Worm (Caenorhabditis elegans) whole organism, L2 larva: ENCODE data around the gene K08B12.1.

Experiments used
- R02D3.7 ChIP-seq: fragments of 150-350 bp; optimal IDR thresholded peaks from 2 replicates; lab custom pipeline; 2014; ENCODE audit warnings: missing biosample characterization, missing genetic modification characterization
- ZK546.5 ChIP-seq: sonication (generic microtip); optimal IDR thresholded peaks from 2 replicates; lab custom pipeline; 2017; ENCODE audit warnings: missing biosample characterization, missing genetic modification characterization
- aly-2 ChIP-seq: fragments of 150-350 bp; optimal IDR thresholded peaks from 2 replicates; lab custom pipeline; 2014; ENCODE audit warnings: missing biosample characterization, missing genetic modification characterization
- ama-1 ChIP-seq: fragments of 150-350 bp; optimal IDR thresholded peaks from 2 replicates; lab custom pipeline; 2018; ENCODE audit warnings: inconsistent platforms
- blmp-1 ChIP-seq: sonication (generic microtip); optimal IDR thresholded peaks from 2 replicates; lab custom pipeline; 2017; ENCODE audit warnings: missing genetic modification characterization, mild to moderate bottlenecking, missing compliant biosample characterization, antibody characterized with exemption, moderate library complexity; ENCODE audit not compliant: insufficient read depth
- ceh-16 ChIP-seq: fragments of 150-350 bp; optimal IDR thresholded peaks from 2 replicates; lab custom pipeline; 2014; ENCODE audit warnings: missing biosample characterization, missing genetic modification characterization
- dmd-4 ChIP-seq: sonication (generic microtip); optimal IDR thresholded peaks from 2 replicates; lab custom pipeline; 2017; ENCODE audit warnings: missing biosample characterization, missing genetic modification characterization
- egl-27 ChIP-seq: sonication (generic microtip); optimal IDR thresholded peaks from 3 replicates; lab custom pipeline; 2017; ENCODE audit warnings: missing biosample characterization, missing genetic modification reagents, missing genetic modification characterization
- elt-1 ChIP-seq: fragments of 150-350 bp; optimal IDR thresholded peaks from 2 replicates; lab custom pipeline; 2014; ENCODE audit warnings: missing biosample characterization, missing genetic modification characterization
- elt-3 ChIP-seq: sonication (generic microtip); optimal IDR thresholded peaks from 2 replicates; lab custom pipeline; 2017; ENCODE audit warnings: missing biosample characterization, missing genetic modification characterization
- fos-1 ChIP-seq: fragments of 150-350 bp; optimal IDR thresholded peaks from 2 replicates; lab custom pipeline; 2014; ENCODE audit warnings: missing biosample characterization, missing genetic modification characterization
- gmeb-1 ChIP-seq: fragments of 150-350 bp; optimal IDR thresholded peaks from 2 replicates; lab custom pipeline; 2014; ENCODE audit warnings: missing biosample characterization, missing genetic modification characterization
- lin-11 ChIP-seq: fragments of 150-350 bp; sonication (generic microtip); optimal IDR thresholded peaks from 2 replicates; lab custom pipeline; 2014; ENCODE audit warnings: missing biosample characterization, missing genetic modification characterization, inconsistent platforms, mixed read lengths
- lin-13 ChIP-seq: fragments of 150-350 bp; optimal IDR thresholded peaks from 2 replicates; lab custom pipeline; 2014; ENCODE audit warnings: missing biosample characterization, missing genetic modification reagents, missing genetic modification characterization
- lin-39 ChIP-seq: fragments of 150-350 bp; optimal IDR thresholded peaks from 2 replicates; lab custom pipeline; 2014; ENCODE audit warnings: missing biosample characterization, missing genetic modification reagents, missing genetic modification characterization
- lsy-2 ChIP-seq, 2 experiments: fragments of 150-350 bp in 1 of 2; sonication (generic microtip) in 1 of 2; optimal IDR thresholded peaks; 2 replicates each; lab custom pipeline; 2014 to 2017; ENCODE audit warnings: missing biosample characterization in 2 of 2, missing genetic modification characterization in 2 of 2
- mab-5 ChIP-seq: fragments of 150-350 bp; optimal IDR thresholded peaks from 2 replicates; lab custom pipeline; 2014; ENCODE audit warnings: missing biosample characterization, missing genetic modification characterization
- mbf-1 ChIP-seq: sonication (generic microtip); optimal IDR thresholded peaks from 2 replicates; lab custom pipeline; 2017; ENCODE audit warnings: missing biosample characterization, missing genetic modification characterization
- nhr-10 ChIP-seq: sonication (generic microtip); optimal IDR thresholded peaks from 2 replicates; lab custom pipeline; 2017; ENCODE audit warnings: missing biosample characterization, missing genetic modification characterization
- nhr-12 ChIP-seq: fragments of 150-350 bp; optimal IDR thresholded peaks from 2 replicates; lab custom pipeline; 2014; ENCODE audit warnings: missing biosample characterization, missing genetic modification characterization
- nhr-21 ChIP-seq: fragments of 150-350 bp; optimal IDR thresholded peaks from 2 replicates; lab custom pipeline; 2014; ENCODE audit warnings: missing biosample characterization, missing genetic modification characterization
- nhr-23 ChIP-seq: fragments of 150-350 bp; optimal IDR thresholded peaks from 2 replicates; lab custom pipeline; 2014; ENCODE audit warnings: missing biosample characterization, missing genetic modification reagents, missing genetic modification characterization
- nhr-237 ChIP-seq: fragments of 150-350 bp; optimal IDR thresholded peaks from 2 replicates; lab custom pipeline; 2014; ENCODE audit warnings: missing biosample characterization, missing genetic modification characterization
- nhr-25 ChIP-seq: fragments of 150-350 bp; sonication (generic microtip); optimal IDR thresholded peaks from 3 replicates; lab custom pipeline; 2014; ENCODE audit warnings: missing biosample characterization, missing genetic modification characterization
- nhr-6 ChIP-seq: fragments of 150-350 bp; optimal IDR thresholded peaks from 2 replicates; lab custom pipeline; 2014; ENCODE audit warnings: missing biosample characterization, missing genetic modification characterization
- sem-4 ChIP-seq: fragments of 150-350 bp; optimal IDR thresholded peaks from 2 replicates; lab custom pipeline; 2014; ENCODE audit warnings: missing biosample characterization, missing genetic modification reagents, missing genetic modification characterization
- skn-1 ChIP-seq: sonication (generic microtip); optimal IDR thresholded peaks from 2 replicates; lab custom pipeline; 2017; ENCODE audit warnings: missing biosample characterization, missing genetic modification characterization
- sma-3 ChIP-seq: sonication (generic microtip); optimal IDR thresholded peaks from 2 replicates; lab custom pipeline; 2016; ENCODE audit warnings: missing genetic modification reagents, missing genetic modification characterization, missing compliant biosample characterization
- sma-9 ChIP-seq, 2 experiments: fragments of 150-350 bp in 1 of 2; sonication (generic microtip) in 1 of 2; optimal IDR thresholded peaks; 2 replicates each; lab custom pipeline; 2014 to 2016; ENCODE audit warnings: missing genetic modification characterization in 2 of 2, mild to moderate bottlenecking in 1 of 2, missing biosample characterization in 1 of 2, missing compliant biosample characterization in 1 of 2, missing genetic modification reagents in 1 of 2, moderate library complexity in 1 of 2
- snpc-4 ChIP-seq: fragments of 150-350 bp; optimal IDR thresholded peaks from 2 replicates; lab custom pipeline; 2014; ENCODE audit warnings: missing biosample characterization, missing genetic modification characterization
- unc-39 ChIP-seq: fragments of 150-350 bp; optimal IDR thresholded peaks from 2 replicates; lab custom pipeline; 2014; ENCODE audit warnings: missing biosample characterization, missing genetic modification characterization
- unc-55 ChIP-seq: fragments of 150-350 bp; sonication (generic microtip); optimal IDR thresholded peaks from 3 replicates; lab custom pipeline; 2014; ENCODE audit warnings: missing biosample characterization, missing genetic modification reagents, missing genetic modification characterization
- unc-62 ChIP-seq: fragments of 150-350 bp; optimal IDR thresholded peaks from 2 replicates; lab custom pipeline; 2014; ENCODE audit warnings: missing biosample characterization, missing genetic modification reagents, missing genetic modification characterization
- zag-1 ChIP-seq: fragments of 150-350 bp; optimal IDR thresholded peaks from 2 replicates; lab custom pipeline; 2014; ENCODE audit warnings: missing biosample characterization, missing genetic modification characterization
- ztf-1 ChIP-seq: fragments of 200-800 bp; sonication (Bioruptor generic); conservative IDR thresholded peaks from 2 replicates; pipeline ENCODE4 v1.3.6; 2022; ENCODE audit warnings: missing genetic modification characterization, missing compliant biosample characterization
- ztf-11 ChIP-seq: sonication (generic microtip); optimal IDR thresholded peaks from 2 replicates; lab custom pipeline; 2017; ENCODE audit warnings: missing biosample characterization, missing genetic modification characterization
- ztf-4 ChIP-seq: fragments of 150-350 bp; optimal IDR thresholded peaks from 2 replicates; lab custom pipeline; 2014; ENCODE audit warnings: missing biosample characterization, missing genetic modification characterization

K08B12.1 gene

DNA sequence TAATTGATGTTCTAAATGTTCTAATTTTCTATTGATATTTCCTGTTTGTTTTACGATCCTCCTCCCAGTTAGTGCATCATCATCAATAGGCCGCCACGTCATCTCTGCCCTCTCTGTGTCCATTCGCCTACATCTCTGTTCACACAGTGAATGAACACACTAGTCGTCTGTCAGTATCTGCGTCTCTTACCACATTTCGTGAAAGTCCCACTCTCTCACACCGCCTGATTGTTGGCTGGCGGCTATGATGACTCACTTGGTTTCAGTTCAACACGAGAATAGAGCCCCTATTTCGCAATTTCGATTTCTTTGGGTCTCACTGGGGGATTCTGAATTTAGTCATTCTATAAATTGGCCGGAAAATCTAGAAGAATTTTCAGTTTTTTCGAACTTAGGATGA is 45.3 kb upstream of the K08B12.1 start (continued):
- TF ChIP-seq skn-1 (tag; lab: Kevin White, UChicago), result peak; percentile 19
- TF ChIP-seq R02D3.7 (tag; lab: Kevin White, UChicago), result no peak
- no peak for TF ChIP-seq dmd-4 (tag; lab: Kevin White, UChicago)
- no peak for TF ChIP-seq lin-11 (tag; lab: Kevin White, UChicago)
- TF ChIP-seq nhr-25 (tag; lab: Kevin White, UChicago), result no peak
- TF ChIP-seq sem-4 (tag; lab: Kevin White, UChicago), result peak; percentile 80
- no peak for TF ChIP-seq lin-39 (tag; lab: Kevin White, UChicago)
- TF ChIP-seq nhr-21 (tag; lab: Kevin White, UChicago), result peak; percentile 19
- peak; percentile 60 for TF ChIP-seq sma-3 (GFP tag; lab: Kevin White, UChicago)
- no peak for TF ChIP-seq blmp-1 (tag; lab: Kevin White, UChicago)
- TF ChIP-seq unc-62 (GFP tag; lab: Kevin White, UChicago), result no peak
- TF ChIP-seq nhr-10 (tag; lab: Kevin White, UChicago), result no peak
- no peak for TF ChIP-seq nhr-6
- no peak for TF ChIP-seq mab-5 (tag; lab: Kevin White, UChicago)
- peak; percentile 42 for TF ChIP-seq zag-1 (tag; lab: Kevin White, UChicago)
- no peak for TF ChIP-seq nhr-12 (tag; lab: Kevin White, UChicago)
- no peak for TF ChIP-seq nhr-237 (tag; lab: Kevin White, UChicago)
- peak; percentile 1 for TF ChIP-seq ztf-4

DNA sequence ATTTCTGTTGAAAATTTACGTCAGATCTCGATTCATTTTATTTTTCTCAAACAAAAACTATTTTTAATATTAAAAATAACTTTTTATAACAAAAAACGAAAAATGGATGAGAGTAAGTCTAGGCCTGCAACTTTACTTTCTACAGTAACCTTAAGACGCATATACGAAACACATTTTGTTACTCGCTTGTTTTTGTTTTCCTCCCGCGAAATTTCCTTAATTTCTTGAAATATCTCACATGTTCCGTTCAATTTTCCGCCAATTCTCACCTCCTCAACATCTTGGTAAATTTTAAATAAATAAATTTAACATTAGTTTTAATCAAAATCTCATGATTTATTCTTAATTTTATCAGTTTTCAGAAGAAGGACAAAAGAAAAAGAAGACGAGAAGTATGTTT is 44.7 kb upstream of the K08B12.1 start:
- TF ChIP-seq ztf-4 (no peak), mbf-1 (no peak), nhr-237 (tag; lab: Kevin White, UChicago) (no peak), lin-11 (tag; lab: Kevin White, UChicago) (no peak), elt-3 (tag; lab: Kevin White, UChicago) (no peak), sma-3 (GFP tag; lab: Kevin White, UChicago) (no peak), ZK546.5 (tag; lab: Kevin White, UChicago) (no peak), nhr-12 (tag; lab: Kevin White, UChicago) (no peak)

DNA sequence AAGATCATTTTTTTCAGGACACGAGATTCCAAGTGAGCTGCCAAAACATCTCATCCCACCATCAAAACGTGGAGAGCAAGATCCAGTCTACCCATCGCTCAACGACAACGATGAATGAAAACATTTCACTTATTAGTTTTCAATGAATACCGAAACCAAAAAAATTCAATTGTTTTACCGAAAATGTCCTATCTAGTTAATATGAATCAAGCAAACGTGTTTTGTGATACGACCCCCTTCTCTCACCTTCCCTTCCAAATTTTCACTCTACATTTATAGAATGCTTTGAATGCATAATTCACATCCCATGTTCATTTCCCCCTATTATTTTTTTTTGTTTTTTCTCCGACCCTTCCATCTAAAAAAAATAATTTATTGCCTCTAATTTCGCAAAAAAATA is 42.0 kb upstream of the K08B12.1 start:
- peak; percentile 5 for TF ChIP-seq sma-9 (GFP tag; optimal IDR thresholded peaks at IDR 0.05; lab: Kevin White, UChicago)
- no peak for TF ChIP-seq sma-9 (tag; optimal IDR thresholded peaks at IDR 0.05; lab: Kevin White, UChicago)
- no peak for TF ChIP-seq sem-4 (tag; lab: Kevin White, UChicago)

DNA sequence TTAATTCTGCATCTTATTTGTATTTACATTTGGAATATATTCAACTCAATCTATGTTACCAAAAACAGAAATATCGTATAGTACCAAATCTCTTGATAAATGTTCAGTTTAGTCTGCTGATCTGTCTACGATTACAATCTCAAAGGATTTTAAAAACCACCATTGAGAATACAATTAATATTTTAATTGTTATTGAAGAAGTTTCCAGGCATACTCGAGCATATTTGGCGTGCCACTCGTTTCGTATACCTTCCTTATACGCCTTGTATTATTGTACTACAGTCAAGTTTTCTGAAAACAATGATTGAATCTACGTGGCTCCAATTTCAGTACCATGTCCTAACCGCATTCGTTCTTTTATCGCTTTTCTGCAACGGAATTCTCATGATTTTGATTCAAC is 41.3 kb upstream of the K08B12.1 start, which contains the start of gene str-206:
Gene str-206, plus strand, starts transcription at position 301 of the 400 bp plus-strand sequence.
- TF ChIP-seq skn-1 (tag; lab: Kevin White, UChicago) (no peak), unc-62 (GFP tag; lab: Kevin White, UChicago) (no peak), ztf-1 (no peak), ZK546.5 (tag; lab: Kevin White, UChicago) (no peak), nhr-21 (tag; lab: Kevin White, UChicago) (no peak), lin-11 (tag; lab: Kevin White, UChicago) (no peak), nhr-25 (tag; lab: Kevin White, UChicago) (no peak), snpc-4 (tag; lab: Kevin White, UChicago) (no peak), lsy-2 (tag; optimal IDR thresholded peaks at IDR 0.05; lab: Kevin White, UChicago) (no peak), gmeb-1 (tag; lab: Kevin White, UChicago) (no peak)

DNA sequence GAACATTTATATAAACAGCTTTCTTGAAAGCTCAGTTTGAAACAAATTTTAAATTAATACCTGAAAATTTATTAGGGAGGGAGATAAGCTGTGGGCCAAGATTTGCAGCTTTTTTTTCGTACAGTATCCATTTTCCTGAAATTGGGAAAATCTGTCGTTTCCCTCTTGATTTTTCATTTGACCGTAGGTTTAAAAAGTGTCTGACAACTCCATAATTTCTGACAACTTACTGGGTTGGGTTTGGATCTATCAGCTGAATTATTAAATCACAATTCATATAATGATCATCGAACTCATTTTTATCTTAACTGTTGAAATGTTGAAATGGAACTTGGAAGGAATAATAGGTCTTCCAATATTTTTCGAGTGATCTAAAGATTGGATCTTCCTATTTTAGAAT is 38.4 kb upstream of the K08B12.1 start:
- no peak for TF ChIP-seq unc-55 (GFP tag; lab: Kevin White, UChicago)
- no peak for TF ChIP-seq lin-13
- no peak for TF ChIP-seq mab-5 (tag; lab: Kevin White, UChicago)
- no peak for TF ChIP-seq nhr-10 (tag; lab: Kevin White, UChicago)
- TF ChIP-seq elt-1 (tag; lab: Kevin White, UChicago), result no peak
- TF ChIP-seq ama-1 (lab: Kevin White, UChicago), result peak; percentile 29
- TF ChIP-seq snpc-4 (tag; lab: Kevin White, UChicago), result no peak
- TF ChIP-seq sma-3 (GFP tag; lab: Kevin White, UChicago), result peak; percentile 25
- no peak for TF ChIP-seq aly-2 (tag; lab: Kevin White, UChicago)
- TF ChIP-seq unc-39 (tag; lab: Kevin White, UChicago), result no peak
- TF ChIP-seq ceh-16 (tag; lab: Kevin White, UChicago), result no peak
- TF ChIP-seq dmd-4 (tag; lab: Kevin White, UChicago), result peak; percentile 7
- TF ChIP-seq blmp-1 (tag; lab: Kevin White, UChicago), result no peak
- no peak for TF ChIP-seq nhr-25 (tag; lab: Kevin White, UChicago)
- no peak for TF ChIP-seq fos-1 (tag; lab: Kevin White, UChicago)
- no peak for TF ChIP-seq sma-9 (GFP tag; optimal IDR thresholded peaks at IDR 0.05; lab: Kevin White, UChicago)
- no peak for TF ChIP-seq sma-9 (tag; optimal IDR thresholded peaks at IDR 0.05; lab: Kevin White, UChicago)
- TF ChIP-seq ztf-4, result no peak
- TF ChIP-seq skn-1 (tag; lab: Kevin White, UChicago), result no peak
- no peak for TF ChIP-seq nhr-23
- no peak for TF ChIP-seq egl-27 (tag; lab: Kevin White, UChicago)
- TF ChIP-seq nhr-21 (tag; lab: Kevin White, UChicago), result peak; percentile 46
- TF ChIP-seq ztf-11 (tag; lab: Kevin White, UChicago), result no peak
- TF ChIP-seq, all 48 proteins: peak for 4
